Worm (Caenorhabditis elegans) whole organism, L4 larva: ENCODE data around the gene C06G4.6.

Experiments used
- aha-1 ChIP-seq: fragments of 150-350 bp; peaks from one replicate; lab custom pipeline; 2014; ENCODE audit warnings: missing biosample characterization, missing genetic modification characterization
- ama-1 ChIP-seq: fragments of 150-350 bp; optimal IDR thresholded peaks from 2 replicates; lab custom pipeline; 2014; ENCODE audit warnings: inconsistent platforms, mixed read lengths
- dpl-1 ChIP-seq: fragments of 150-350 bp; optimal IDR thresholded peaks from 2 replicates; lab custom pipeline; 2014; ENCODE audit warnings: missing biosample characterization, missing genetic modification reagents, missing genetic modification characterization
- fos-1 ChIP-seq: fragments of 150-350 bp; optimal IDR thresholded peaks from 2 replicates; lab custom pipeline; 2014; ENCODE audit warnings: missing biosample characterization, missing genetic modification characterization
- lir-3 ChIP-seq: sonication (generic microtip); optimal IDR thresholded peaks from 2 replicates; lab custom pipeline; 2016; ENCODE audit warnings: mild to moderate bottlenecking, missing genetic modification characterization, missing compliant biosample characterization
- mxl-3 ChIP-seq: fragments of 200-800 bp; sonication (Bioruptor generic); optimal IDR thresholded peaks from 2 replicates; lab custom pipeline; 2018; ENCODE audit warnings: mild to moderate bottlenecking, missing genetic modification characterization, missing compliant biosample characterization
- nhr-11 ChIP-seq: fragments of 150-350 bp; optimal IDR thresholded peaks from 2 replicates; lab custom pipeline; 2014; ENCODE audit warnings: missing biosample characterization, missing genetic modification characterization
- nhr-25 ChIP-seq: sonication (generic microtip); optimal IDR thresholded peaks from 2 replicates; lab custom pipeline; 2017; ENCODE audit warnings: missing genetic modification characterization, mild to moderate bottlenecking, missing compliant biosample characterization, antibody characterized with exemption, moderate library complexity, borderline replicate concordance; ENCODE audit not compliant: insufficient read depth
- nhr-28 ChIP-seq: fragments of 150-350 bp; optimal IDR thresholded peaks from 2 replicates; lab custom pipeline; 2014; ENCODE audit warnings: missing biosample characterization, missing genetic modification characterization
- nhr-77 ChIP-seq: fragments of 150-350 bp; optimal IDR thresholded peaks from 2 replicates; lab custom pipeline; 2014; ENCODE audit warnings: missing biosample characterization, missing genetic modification characterization

DNA sequence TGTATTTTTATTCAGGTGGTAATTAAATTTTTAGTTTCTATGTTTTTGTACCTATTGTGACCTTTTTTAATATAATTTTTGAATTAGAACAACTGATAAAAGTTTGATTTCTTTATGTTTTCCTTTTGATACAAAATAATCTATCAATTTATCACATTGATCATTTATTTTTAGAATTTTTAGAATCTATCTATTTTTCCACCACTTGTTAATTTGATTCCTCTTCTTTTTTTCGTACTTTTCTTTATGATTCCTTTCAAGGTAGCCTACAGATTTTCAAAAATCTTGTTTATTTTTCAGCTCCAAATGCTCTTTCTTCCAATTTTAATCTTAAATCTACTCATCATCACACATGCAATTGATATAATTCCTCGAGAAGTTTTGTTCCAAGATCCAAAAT is 33.8 kb downstream of the C06G4.6 start, which contains the start of gene dpf-6:
- no peak for TF ChIP-seq aha-1 (tag; lab: Kevin White, UChicago)
- TF ChIP-seq lir-3 (tag; lab: Kevin White, UChicago): no peak
- no peak for TF ChIP-seq ama-1 (lab: Kevin White, UChicago)
- TF ChIP-seq mxl-3: no peak
- TF ChIP-seq dpl-1: no peak
- TF ChIP-seq fos-1 (tag; lab: Kevin White, UChicago): no peak
- no peak for TF ChIP-seq nhr-28 (tag; lab: Kevin White, UChicago)
- TF ChIP-seq nhr-25 (tag; lab: Kevin White, UChicago): no peak
- no peak for TF ChIP-seq nhr-11 (tag; lab: Kevin White, UChicago)
- TF ChIP-seq nhr-77 (tag; lab: Kevin White, UChicago): no peak
